Worm (Caenorhabditis elegans) whole organism, L3 larva: ENCODE results near the gene hlh-10.

ENCODE experiments used
- R02D3.7 ChIP-seq: fragments of 150-350 bp; optimal IDR thresholded peaks from 2 replicates; lab custom pipeline; 2014; ENCODE audit warnings: missing biosample characterization, missing genetic modification characterization
- aly-2 ChIP-seq: fragments of 150-350 bp; optimal IDR thresholded peaks from 2 replicates; lab custom pipeline; 2014; ENCODE audit warnings: missing biosample characterization, missing genetic modification characterization
- ama-1 ChIP-seq: fragments of 150-350 bp; optimal IDR thresholded peaks from 2 replicates; lab custom pipeline; 2018
- ceh-16 ChIP-seq: sonication (generic microtip); optimal IDR thresholded peaks from 2 replicates; lab custom pipeline; 2017; ENCODE audit warnings: missing biosample characterization, missing genetic modification characterization
- ceh-28 ChIP-seq: fragments of 150-350 bp; optimal IDR thresholded peaks from 2 replicates; lab custom pipeline; 2014; ENCODE audit warnings: missing biosample characterization, missing genetic modification reagents, missing genetic modification characterization
- ceh-82 ChIP-seq: fragments of 150-350 bp; optimal IDR thresholded peaks from 2 replicates; lab custom pipeline; 2014; ENCODE audit warnings: missing biosample characterization, missing genetic modification characterization
- ceh-9 ChIP-seq: sonication (generic microtip); optimal IDR thresholded peaks from 2 replicates; lab custom pipeline; 2018; ENCODE audit warnings: missing biosample characterization, missing genetic modification characterization
- egl-27 ChIP-seq: sonication (generic microtip); optimal IDR thresholded peaks from 4 replicates; lab custom pipeline; 2017; ENCODE audit warnings: missing biosample characterization, missing genetic modification reagents, missing genetic modification characterization
- elt-1 ChIP-seq: fragments of 150-350 bp; optimal IDR thresholded peaks from 2 replicates; lab custom pipeline; 2014; ENCODE audit warnings: missing biosample characterization, missing genetic modification characterization
- elt-2 ChIP-seq: sonication (generic microtip); optimal IDR thresholded peaks from 2 replicates; lab custom pipeline; 2016; ENCODE audit warnings: missing genetic modification reagents, mild to moderate bottlenecking, missing genetic modification characterization, missing compliant biosample characterization
- elt-3 ChIP-seq, 3 experiments: fragments of 150-350 bp in 1 of 3; sonication (generic microtip) in 2 of 3; optimal IDR thresholded peaks; 2 replicates in 2 of 3; 4 replicates in 1 of 3; lab custom pipeline; 2014 to 2017; ENCODE audit warnings: missing biosample characterization in 3 of 3, missing genetic modification characterization in 3 of 3
- eor-1 ChIP-seq, 2 experiments: fragments of 150-350 bp; optimal IDR thresholded peaks; 2 replicates each; lab custom pipeline; 2014 to 2018; ENCODE audit warnings: missing biosample characterization in 2 of 2, missing genetic modification characterization in 2 of 2
- fkh-10 ChIP-seq: sonication (generic microtip); optimal IDR thresholded peaks from 2 replicates; lab custom pipeline; 2017; ENCODE audit warnings: missing biosample characterization, missing genetic modification reagents, missing genetic modification characterization
- fkh-2 ChIP-seq: fragments of 150-350 bp; optimal IDR thresholded peaks from 2 replicates; lab custom pipeline; 2014; ENCODE audit warnings: missing biosample characterization, missing genetic modification reagents, missing genetic modification characterization
- hmg-11 ChIP-seq: sonication (generic microtip); optimal IDR thresholded peaks from 2 replicates; lab custom pipeline; 2016; ENCODE audit warnings: missing genetic modification characterization, missing compliant biosample characterization
- lin-39 ChIP-seq: fragments of 150-350 bp; optimal IDR thresholded peaks from 2 replicates; lab custom pipeline; 2018; ENCODE audit warnings: missing biosample characterization, missing genetic modification reagents, missing genetic modification characterization
- lsy-12 ChIP-seq: sonication (generic microtip); optimal IDR thresholded peaks from 2 replicates; lab custom pipeline; 2016; ENCODE audit warnings: mild to moderate bottlenecking, missing genetic modification characterization, missing compliant biosample characterization
- mdl-1 ChIP-seq: fragments of 150-350 bp; optimal IDR thresholded peaks from 2 replicates; lab custom pipeline; 2014; ENCODE audit warnings: missing biosample characterization, missing genetic modification characterization
- mml-1 ChIP-seq: fragments of 150-350 bp; sonication (generic microtip); optimal IDR thresholded peaks from 3 replicates; lab custom pipeline; 2014; ENCODE audit warnings: missing biosample characterization, missing genetic modification characterization
- nfya-1 ChIP-seq: sonication (generic microtip); optimal IDR thresholded peaks from 2 replicates; lab custom pipeline; 2017; ENCODE audit warnings: missing genetic modification characterization, mild to moderate bottlenecking, missing compliant biosample characterization, antibody characterized with exemption, moderate library complexity; ENCODE audit not compliant: insufficient read depth
- nhr-12 ChIP-seq: fragments of 150-350 bp; optimal IDR thresholded peaks from 2 replicates; lab custom pipeline; 2014; ENCODE audit warnings: missing biosample characterization, missing genetic modification characterization
- nhr-23 ChIP-seq: fragments of 150-350 bp; optimal IDR thresholded peaks from 2 replicates; lab custom pipeline; 2014; ENCODE audit warnings: missing biosample characterization, missing genetic modification reagents, missing genetic modification characterization
- nhr-237 ChIP-seq: fragments of 150-350 bp; optimal IDR thresholded peaks from 2 replicates; lab custom pipeline; 2014; ENCODE audit warnings: missing biosample characterization, missing genetic modification characterization
- nhr-28 ChIP-seq: fragments of 150-350 bp; optimal IDR thresholded peaks from 2 replicates; lab custom pipeline; 2014; ENCODE audit warnings: missing biosample characterization, missing genetic modification characterization
- nhr-43 ChIP-seq: sonication (generic microtip); optimal IDR thresholded peaks from 2 replicates; lab custom pipeline; 2016; ENCODE audit warnings: mild to moderate bottlenecking, missing genetic modification characterization, missing compliant biosample characterization; ENCODE audit not compliant: poor library complexity, severe bottlenecking
- nhr-67 ChIP-seq: fragments of 150-350 bp; optimal IDR thresholded peaks from 2 replicates; lab custom pipeline; 2014; ENCODE audit warnings: missing biosample characterization, missing genetic modification characterization
- nhr-76 ChIP-seq: fragments of 150-350 bp; sonication (generic microtip); optimal IDR thresholded peaks from 5 replicates; lab custom pipeline; 2014; ENCODE audit warnings: missing biosample characterization, missing genetic modification characterization
- nhr-77 ChIP-seq: fragments of 150-350 bp; optimal IDR thresholded peaks from 2 replicates; lab custom pipeline; 2014; ENCODE audit warnings: missing biosample characterization, missing genetic modification characterization
- pqm-1 ChIP-seq: fragments of 150-350 bp; optimal IDR thresholded peaks from 2 replicates; lab custom pipeline; 2017; ENCODE audit warnings: missing biosample characterization, missing genetic modification characterization, inconsistent platforms
- sea-2 ChIP-seq: fragments of 150-350 bp; sonication (generic microtip); optimal IDR thresholded peaks from 4 replicates; lab custom pipeline; 2014; ENCODE audit warnings: missing biosample characterization, missing genetic modification reagents, missing genetic modification characterization
- skn-1 ChIP-seq: fragments of 150-350 bp; optimal IDR thresholded peaks from 2 replicates; lab custom pipeline; 2014; ENCODE audit warnings: missing biosample characterization, missing genetic modification characterization
- snpc-4 ChIP-seq: fragments of 150-350 bp; optimal IDR thresholded peaks from 2 replicates; lab custom pipeline; 2014; ENCODE audit warnings: missing biosample characterization, missing genetic modification characterization
- tbx-2 ChIP-seq: sonication (generic microtip); optimal IDR thresholded peaks from 2 replicates; lab custom pipeline; 2016; ENCODE audit warnings: mild to moderate bottlenecking, missing genetic modification characterization, missing compliant biosample characterization
- zag-1 ChIP-seq: fragments of 150-350 bp; optimal IDR thresholded peaks from 2 replicates; lab custom pipeline; 2014; ENCODE audit warnings: missing biosample characterization, missing genetic modification characterization
- ztf-11 ChIP-seq: fragments of 150-350 bp; optimal IDR thresholded peaks from 2 replicates; lab custom pipeline; 2014; ENCODE audit warnings: missing biosample characterization, missing genetic modification characterization
- ztf-4 ChIP-seq: fragments of 150-350 bp; optimal IDR thresholded peaks from 2 replicates; lab custom pipeline; 2014; ENCODE audit warnings: missing biosample characterization, missing genetic modification characterization

Gene hlh-10

ce11 chrV:9321185-9321584 is 39.2 kb upstream of the hlh-10 start, which contains the start of gene F44A2.7:
Gene F44A2.7 (plus strand): TSS chrV:9321485.
- no peak for TF ChIP-seq ceh-9 (tag; lab: Kevin White, UChicago)
- TF ChIP-seq elt-2: peak; percentile 13

ce11 chrV:9318046-9318445 is 36.0 kb upstream of the hlh-10 start, which contains the start of gene kvs-3:
Gene kvs-3 (plus strand): TSS chrV:9318311.
- TF ChIP-seq R02D3.7 (tag; lab: Kevin White, UChicago) (peak; percentile 2), aly-2 (tag; lab: Kevin White, UChicago) (no peak), zag-1 (tag; lab: Kevin White, UChicago) (no peak), ztf-11 (tag; lab: Kevin White, UChicago) (no peak), mml-1 (tag; lab: Kevin White, UChicago) (no peak), ama-1 (lab: Kevin White, UChicago) (no peak), eor-1 (tag; optimal IDR thresholded peaks at IDR 0.05; lab: Kevin White, UChicago) (no peak), elt-3 (tag; optimal IDR thresholded peaks at IDR 0.05; lab: Kevin White, UChicago) (no peak), ceh-16 (no peak), nhr-43 (tag; lab: Kevin White, UChicago) (no peak), nhr-237 (tag; lab: Kevin White, UChicago) (no peak), nfya-1 (tag; lab: Kevin White, UChicago) (peak; percentile 49), nhr-77 (tag; lab: Kevin White, UChicago) (peak; percentile 19), mdl-1 (no peak), lsy-12 (tag; lab: Kevin White, UChicago) (peak; percentile 37), elt-1 (peak; percentile 22), skn-1 (no peak), egl-27 (tag; lab: Kevin White, UChicago) (peak; percentile 29), lin-39 (tag; lab: Kevin White, UChicago) (peak; percentile 65), tbx-2 (tag; lab: Kevin White, UChicago) (peak; percentile 51), fkh-2 (tag; lab: Kevin White, UChicago) (no peak), hmg-11 (tag; lab: Kevin White, UChicago) (peak; percentile 81), nhr-12 (tag; lab: Kevin White, UChicago) (no peak), nhr-28 (tag; lab: Kevin White, UChicago) (no peak), nhr-76 (tag; lab: Kevin White, UChicago) (peak; percentile 2), ceh-82 (tag; lab: Kevin White, UChicago) (no peak), elt-2 (peak; percentile 49), snpc-4 (tag; lab: Kevin White, UChicago) (no peak), fkh-10 (GFP tag; lab: Kevin White, UChicago) (no peak), pqm-1 (tag; lab: Kevin White, UChicago) (no peak), ceh-28 (tag; lab: Kevin White, UChicago) (no peak)

ce11 chrV:9316970-9317369 is 35.0 kb upstream of the hlh-10 start:
- no peak for TF ChIP-seq ztf-4 (tag; lab: Kevin White, UChicago)
- no peak for TF ChIP-seq lsy-12 (tag; lab: Kevin White, UChicago)
- no peak for TF ChIP-seq nhr-23 (tag; lab: Kevin White, UChicago)
- TF ChIP-seq fkh-10 (GFP tag; lab: Kevin White, UChicago): peak; percentile 59
- no peak for TF ChIP-seq ama-1 (lab: Kevin White, UChicago)
- TF ChIP-seq mdl-1: no peak
- no peak for TF ChIP-seq eor-1 (tag; optimal IDR thresholded peaks at IDR 0.05; lab: Kevin White, UChicago)

- TF ChIP-seq sea-2 (GFP tag; lab: Kevin White, UChicago) (no peak), nhr-237 (tag; lab: Kevin White, UChicago) (no peak), mml-1 (tag; lab: Kevin White, UChicago) (no peak), ceh-9 (tag; lab: Kevin White, UChicago) (no peak), egl-27 (tag; lab: Kevin White, UChicago) (no peak), nhr-67 (no peak), ceh-28 (tag; lab: Kevin White, UChicago) (no peak), tbx-2 (tag; lab: Kevin White, UChicago) (no peak), R02D3.7 (tag; lab: Kevin White, UChicago) (no peak), nfya-1 (tag; lab: Kevin White, UChicago) (no peak)
Observed at ce11 chrV:9314408-9314807, 32.4 kb upstream of the hlh-10 start.
